Worm (Caenorhabditis elegans) whole organism, midembryonic: ENCODE measurements around the gene C30A5.16.
A peak's percentile ranks its signal among the peaks of the same experiment; 100 is the strongest.

Experiments
- T22C8.4 ChIP-seq: fragments of 200-800 bp; sonication (Bioruptor generic); IDR thresholded peaks from 2 replicates; pipeline ENCODE4 v1.3.6; 2022; ENCODE audit warnings: missing genetic modification characterization, missing compliant biosample characterization
- cog-1 ChIP-seq: sonication (generic microtip); optimal IDR thresholded peaks from 2 replicates; lab custom pipeline; 2016; ENCODE audit warnings: missing genetic modification characterization, missing compliant biosample characterization
- flt-1 ChIP-seq: fragments of 200-800 bp; sonication (Bioruptor generic); IDR thresholded peaks from 2 replicates; pipeline ENCODE4 v1.3.6; 2022; ENCODE audit warnings: missing genetic modification characterization, missing compliant biosample characterization
- klf-2 ChIP-seq: fragments of 200-800 bp; sonication (Bioruptor generic); conservative IDR thresholded peaks from 2 replicates; pipeline ENCODE4 v1.3.6; 2022; ENCODE audit warnings: missing genetic modification reagents, missing genetic modification characterization, missing compliant biosample characterization
- med-1 ChIP-seq: sonication (generic microtip); optimal IDR thresholded peaks from 2 replicates; lab custom pipeline; 2017; ENCODE audit warnings: missing genetic modification characterization, mild to moderate bottlenecking, missing compliant biosample characterization, antibody characterized with exemption, missing genetic modification reagents; ENCODE audit not compliant: insufficient read depth
- ref-1 ChIP-seq: fragments of 200-800 bp; sonication (Bioruptor generic); conservative IDR thresholded peaks from 2 replicates; pipeline ENCODE4 v1.3.6; 2022; ENCODE audit warnings: missing genetic modification reagents, missing genetic modification characterization, missing compliant biosample characterization
- tab-1 ChIP-seq: fragments of 200-800 bp; sonication (Bioruptor generic); IDR thresholded peaks from 2 replicates; pipeline ENCODE4 v1.3.6; 2022; ENCODE audit warnings: missing genetic modification characterization, missing compliant biosample characterization
- ztf-23 ChIP-seq: fragments of 200-800 bp; sonication (Bioruptor generic); IDR thresholded peaks from 2 replicates; pipeline ENCODE4 v1.3.6; 2022; ENCODE audit warnings: missing genetic modification reagents, missing genetic modification characterization, missing compliant biosample characterization
- ztf-29 ChIP-seq: fragments of 200-800 bp; sonication (Bioruptor generic); IDR thresholded peaks from 2 replicates; pipeline ENCODE4 v1.3.6; 2022; ENCODE audit warnings: missing genetic modification reagents, missing genetic modification characterization, missing compliant biosample characterization

C30A5.16 gene

DNA sequence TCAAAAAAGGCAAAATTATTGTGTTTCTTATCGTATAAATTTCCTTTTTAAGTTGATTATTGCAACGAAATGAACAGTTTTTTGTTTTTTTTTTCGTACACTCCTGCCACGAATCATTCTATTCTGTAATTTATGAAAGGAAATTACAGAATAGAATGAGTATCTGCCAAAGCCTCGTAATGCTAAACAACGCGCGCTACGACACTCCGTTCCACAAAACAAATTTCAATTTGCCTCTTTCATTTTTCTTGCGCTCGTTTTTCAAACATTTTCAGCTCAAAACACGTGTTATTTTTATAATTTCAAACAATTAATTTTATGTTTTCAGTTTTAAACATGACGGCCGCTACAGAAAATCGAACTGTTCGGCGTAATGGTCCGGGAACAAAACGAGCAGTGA lies 6.8 kb downstream of the C30A5.16 start, which contains the start of gene mob-4:
mob-4 (plus strand) TSS at position 329 of the 400 bp plus-strand sequence.
- TF ChIP-seq ref-1 (GFP tag; lab: Robert Waterston, UW) (no peak), ztf-29 (GFP tag; lab: Robert Waterston, UW) (no peak), cog-1 (tag; lab: Kevin White, UChicago) (no peak), klf-2 (GFP tag; lab: Robert Waterston, UW) (no peak), ztf-23 (no peak)

DNA sequence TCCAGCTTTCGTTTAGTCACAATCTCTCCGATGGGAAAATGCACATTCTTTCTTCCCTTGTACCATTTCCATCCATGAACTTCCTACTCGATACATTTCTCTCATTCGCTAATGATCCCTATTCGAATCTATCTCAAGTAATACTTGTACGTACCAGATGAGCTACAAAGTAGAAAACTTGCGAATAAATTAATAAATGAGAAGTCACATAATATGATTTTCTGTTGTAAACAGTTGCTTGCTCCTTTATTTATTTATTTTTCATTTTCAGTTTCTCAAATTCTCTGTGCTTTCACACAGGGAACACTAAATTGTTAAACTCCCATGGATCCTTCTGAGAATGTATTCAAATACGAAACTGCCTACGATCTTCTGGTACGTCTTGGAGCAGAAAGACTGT lies 8.2 kb downstream of the C30A5.16 start, which contains the start of gene rfs-1:
rfs-1 (plus strand) TSS at position 301 of the 400 bp plus-strand sequence.
- TF ChIP-seq cog-1 (tag; lab: Kevin White, UChicago), result no peak
- TF ChIP-seq T22C8.4 (GFP tag; lab: Robert Waterston, UW), result no peak
- TF ChIP-seq ref-1 (GFP tag; lab: Robert Waterston, UW), result no peak
- no peak for TF ChIP-seq klf-2 (GFP tag; lab: Robert Waterston, UW)
- TF ChIP-seq ztf-29 (GFP tag; lab: Robert Waterston, UW), result no peak
- TF ChIP-seq med-1 (GFP tag; lab: Kevin White, UChicago), result no peak
- no peak for TF ChIP-seq tab-1 (GFP tag; lab: Robert Waterston, UW)
- TF ChIP-seq ztf-23, result no peak
- TF ChIP-seq flt-1, result no peak

DNA sequence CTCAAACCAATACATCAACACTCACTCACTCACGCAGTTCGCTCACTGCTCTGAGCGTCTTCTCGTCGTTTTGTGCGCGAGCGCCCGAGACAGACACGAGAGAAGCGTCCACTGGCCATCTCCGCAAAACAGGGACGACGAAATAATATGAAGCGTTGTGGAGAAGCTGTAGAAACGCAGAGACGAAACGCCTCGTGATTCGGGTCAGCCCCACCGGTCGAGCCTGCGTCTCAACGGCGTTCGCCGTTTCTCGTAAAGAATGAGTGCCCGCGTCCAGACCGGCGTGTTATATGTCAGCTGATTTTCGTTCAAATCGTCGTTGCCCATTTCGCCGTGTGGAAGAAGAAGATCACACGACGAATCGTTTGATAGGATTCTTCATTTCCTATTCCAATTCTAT lies 9.5 kb downstream of the C30A5.16 start, which contains the start of gene fbxl-1:
fbxl-1 (plus strand) TSS at position 320 of the 400 bp plus-strand sequence.
- TF ChIP-seq ztf-23 (no peak), flt-1 (peak; percentile 63), klf-2 (GFP tag; lab: Robert Waterston, UW) (no peak)

DNA sequence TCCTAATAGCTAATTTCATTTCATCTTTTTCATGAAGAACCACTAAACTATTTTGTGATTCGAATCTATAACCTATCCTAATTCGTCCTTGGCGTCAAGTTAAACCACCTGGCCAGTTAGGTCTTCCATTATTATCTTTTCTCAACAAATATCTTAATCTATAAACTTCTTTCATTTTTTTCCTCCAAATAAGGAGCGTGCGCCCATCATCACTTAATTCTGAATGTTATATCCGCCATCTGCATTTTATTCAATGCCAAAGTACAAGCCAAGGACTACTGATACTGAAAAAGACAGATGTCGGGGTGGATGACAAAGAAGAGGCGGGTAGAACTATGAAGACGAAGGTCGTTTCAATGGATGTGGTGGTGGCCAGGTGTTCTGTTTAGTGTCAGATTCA lies 10.9 kb downstream of the C30A5.16 start:
- TF ChIP-seq flt-1 (no peak), klf-2 (GFP tag; lab: Robert Waterston, UW) (no peak), T22C8.4 (GFP tag; lab: Robert Waterston, UW) (no peak), ref-1 (GFP tag; lab: Robert Waterston, UW) (no peak), ztf-29 (GFP tag; lab: Robert Waterston, UW) (no peak), tab-1 (GFP tag; lab: Robert Waterston, UW) (no peak), med-1 (GFP tag; lab: Kevin White, UChicago) (no peak), ztf-23 (no peak), cog-1 (tag; lab: Kevin White, UChicago) (no peak)

DNA sequence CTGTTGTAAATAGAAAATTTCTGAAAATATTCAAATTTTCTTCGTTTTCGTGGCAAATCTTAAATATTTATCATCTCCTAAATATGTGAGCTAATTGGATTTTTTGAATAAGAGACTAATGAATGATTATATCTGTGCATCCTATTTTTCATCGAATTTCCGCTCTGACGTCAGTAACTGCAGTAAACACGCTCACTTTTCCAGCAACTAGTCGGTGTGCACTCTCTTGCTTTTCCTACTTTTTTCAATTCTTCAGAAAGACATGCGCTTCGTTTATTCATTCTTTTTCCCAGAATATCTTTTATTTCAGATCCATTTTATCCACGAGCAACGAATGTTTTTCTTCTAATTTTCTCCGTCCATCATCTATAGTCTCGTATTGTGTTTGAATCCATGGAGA lies 11.5 kb downstream of the C30A5.16 start:
- TF ChIP-seq ztf-29 (GFP tag; lab: Robert Waterston, UW) (no peak), T22C8.4 (GFP tag; lab: Robert Waterston, UW) (no peak), klf-2 (GFP tag; lab: Robert Waterston, UW) (no peak), med-1 (GFP tag; lab: Kevin White, UChicago) (no peak), cog-1 (tag; lab: Kevin White, UChicago) (no peak), ref-1 (GFP tag; lab: Robert Waterston, UW) (no peak), flt-1 (no peak), ztf-23 (no peak)

DNA sequence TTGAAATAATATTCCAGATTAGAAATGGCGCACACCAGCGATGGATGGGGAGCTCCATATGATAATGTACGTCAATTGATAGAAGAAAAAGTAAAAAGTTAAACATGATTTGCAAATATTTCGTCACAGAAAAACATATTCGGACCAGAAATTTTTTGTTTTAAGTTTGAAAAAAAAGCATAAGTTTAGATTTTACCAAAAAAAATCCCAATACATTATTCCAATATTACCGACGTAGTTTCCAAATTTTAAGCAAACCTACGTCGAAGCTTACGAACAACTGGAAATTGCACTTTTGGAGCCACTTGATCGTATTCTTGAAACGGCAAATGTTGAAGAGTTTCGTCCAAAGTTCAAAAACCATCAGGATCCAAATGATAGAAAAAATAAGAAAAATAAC lies 14.6 kb downstream of the C30A5.16 start, which contains the start of gene henn-1:
henn-1 (plus strand) TSS at position 18 of the 400 bp plus-strand sequence.
- no peak for TF ChIP-seq med-1 (GFP tag; lab: Kevin White, UChicago)
- no peak for TF ChIP-seq tab-1 (GFP tag; lab: Robert Waterston, UW)
- TF ChIP-seq ztf-29 (GFP tag; lab: Robert Waterston, UW), result no peak
- TF ChIP-seq ref-1 (GFP tag; lab: Robert Waterston, UW), result no peak
- no peak for TF ChIP-seq T22C8.4 (GFP tag; lab: Robert Waterston, UW)
- TF ChIP-seq klf-2 (GFP tag; lab: Robert Waterston, UW), result no peak
- no peak for TF ChIP-seq ztf-23
- TF ChIP-seq flt-1, result no peak

DNA sequence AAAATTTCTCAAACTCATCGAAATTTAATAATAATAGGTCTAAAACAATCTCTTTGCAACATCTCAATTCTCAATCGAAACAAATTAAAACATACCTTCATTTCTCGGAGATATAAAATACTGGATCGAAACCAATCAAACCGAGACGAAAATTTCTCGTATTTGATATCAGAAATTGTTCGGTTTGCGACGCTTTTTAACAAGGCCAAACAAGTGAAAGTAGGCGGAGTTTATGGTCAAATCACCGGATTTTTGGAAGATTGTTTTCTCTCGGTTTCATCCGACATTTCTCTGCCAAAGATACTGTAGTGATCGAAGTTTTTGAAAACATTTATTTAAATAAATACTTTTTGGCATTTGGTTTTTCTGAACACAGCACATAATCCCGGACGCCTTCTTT lies 17.3 kb downstream of the C30A5.16 start, which contains the start of gene C02F5.14:
C02F5.14 (minus strand) TSS at position 157 of the 400 bp plus-strand sequence.
- TF ChIP-seq med-1 (GFP tag; lab: Kevin White, UChicago) (no peak), ztf-29 (GFP tag; lab: Robert Waterston, UW) (no peak), cog-1 (tag; lab: Kevin White, UChicago) (no peak), flt-1 (no peak), ref-1 (GFP tag; lab: Robert Waterston, UW) (no peak), klf-2 (GFP tag; lab: Robert Waterston, UW) (no peak), ztf-23 (no peak), tab-1 (GFP tag; lab: Robert Waterston, UW) (no peak), T22C8.4 (GFP tag; lab: Robert Waterston, UW) (no peak)

DNA sequence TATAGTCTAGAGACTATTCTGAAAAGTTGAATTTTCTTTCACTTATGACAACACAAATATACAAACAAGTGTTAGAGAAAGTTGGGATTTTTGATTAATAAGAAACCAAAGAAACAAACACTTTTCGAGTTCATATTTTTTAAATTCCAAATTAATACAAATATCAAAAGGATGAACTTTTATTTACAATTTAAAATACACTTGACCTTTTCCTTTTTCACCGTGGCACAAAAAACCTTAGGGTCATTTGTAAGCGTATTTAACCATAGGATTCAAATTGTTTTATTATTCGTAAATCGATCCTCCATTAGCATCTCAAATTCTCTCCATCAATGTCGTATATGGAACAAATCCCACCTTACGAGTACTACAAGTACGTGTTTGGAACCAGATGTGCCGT lies 17.9 kb downstream of the C30A5.16 start, which contains the start of gene C02F5.5:
C02F5.5 (plus strand) TSS at position 301 of the 400 bp plus-strand sequence.
- TF ChIP-seq cog-1 (tag; lab: Kevin White, UChicago), result no peak
- no peak for TF ChIP-seq ref-1 (GFP tag; lab: Robert Waterston, UW)
- no peak for TF ChIP-seq ztf-23
- no peak for TF ChIP-seq klf-2 (GFP tag; lab: Robert Waterston, UW)
- TF ChIP-seq T22C8.4 (GFP tag; lab: Robert Waterston, UW), result no peak
- TF ChIP-seq ztf-29 (GFP tag; lab: Robert Waterston, UW), result no peak
- TF ChIP-seq flt-1, result no peak
- TF ChIP-seq med-1 (GFP tag; lab: Kevin White, UChicago), result no peak
- no peak for TF ChIP-seq tab-1 (GFP tag; lab: Robert Waterston, UW)

DNA sequence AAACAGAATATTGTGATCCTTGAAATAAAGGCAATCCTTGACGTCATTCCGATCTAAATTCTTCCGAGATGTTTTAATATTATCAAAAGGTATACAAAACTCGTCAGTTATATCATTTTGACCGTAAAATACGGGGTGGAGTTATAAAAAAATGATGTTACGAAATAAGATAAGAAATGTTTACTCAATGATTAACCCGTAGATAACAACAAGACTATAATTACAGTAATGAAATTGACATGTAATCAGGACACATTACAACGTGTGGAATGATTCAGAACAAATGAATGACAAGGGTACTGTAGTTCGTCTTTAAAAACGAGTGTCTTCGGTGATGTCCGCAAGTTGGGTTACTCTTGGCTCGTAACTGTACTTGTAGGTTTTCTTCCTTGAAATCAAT lies 19.8 kb downstream of the C30A5.16 start, which contains the start of gene tsp-2:
tsp-2 (minus strand) TSS at position 109 of the 400 bp plus-strand sequence.
- TF ChIP-seq klf-2 (GFP tag; lab: Robert Waterston, UW) (no peak), cog-1 (tag; lab: Kevin White, UChicago) (no peak), flt-1 (no peak), ref-1 (GFP tag; lab: Robert Waterston, UW) (no peak), T22C8.4 (GFP tag; lab: Robert Waterston, UW) (no peak), ztf-29 (GFP tag; lab: Robert Waterston, UW) (no peak), med-1 (GFP tag; lab: Kevin White, UChicago) (no peak), tab-1 (GFP tag; lab: Robert Waterston, UW) (no peak), ztf-23 (no peak)
